Worm (Caenorhabditis elegans) whole organism, L3 larva: ENCODE data around the gene srg-36.

Source experiments
- R02D3.7 ChIP-seq: fragments of 150-350 bp; optimal IDR thresholded peaks from 2 replicates; lab custom pipeline; 2014; ENCODE audit warnings: missing biosample characterization, missing genetic modification characterization
- aly-2 ChIP-seq: fragments of 150-350 bp; optimal IDR thresholded peaks from 2 replicates; lab custom pipeline; 2014; ENCODE audit warnings: missing biosample characterization, missing genetic modification characterization
- ama-1 ChIP-seq: fragments of 150-350 bp; optimal IDR thresholded peaks from 2 replicates; lab custom pipeline; 2018
- ceh-16 ChIP-seq: sonication (generic microtip); optimal IDR thresholded peaks from 2 replicates; lab custom pipeline; 2017; ENCODE audit warnings: missing biosample characterization, missing genetic modification characterization
- ceh-28 ChIP-seq: fragments of 150-350 bp; optimal IDR thresholded peaks from 2 replicates; lab custom pipeline; 2014; ENCODE audit warnings: missing biosample characterization, missing genetic modification reagents, missing genetic modification characterization
- ceh-9 ChIP-seq: sonication (generic microtip); optimal IDR thresholded peaks from 2 replicates; lab custom pipeline; 2018; ENCODE audit warnings: missing biosample characterization, missing genetic modification characterization
- daf-12 ChIP-seq: fragments of 150-350 bp; optimal IDR thresholded peaks from 2 replicates; lab custom pipeline; 2014; ENCODE audit warnings: missing biosample characterization, missing genetic modification reagents, missing genetic modification characterization
- egl-27 ChIP-seq: sonication (generic microtip); optimal IDR thresholded peaks from 4 replicates; lab custom pipeline; 2017; ENCODE audit warnings: missing biosample characterization, missing genetic modification reagents, missing genetic modification characterization
- egl-5 ChIP-seq: fragments of 150-350 bp; optimal IDR thresholded peaks from 2 replicates; lab custom pipeline; 2017; ENCODE audit warnings: missing biosample characterization, missing genetic modification reagents, missing genetic modification characterization, inconsistent platforms
- elt-2 ChIP-seq: sonication (generic microtip); optimal IDR thresholded peaks from 2 replicates; lab custom pipeline; 2016; ENCODE audit warnings: missing genetic modification reagents, mild to moderate bottlenecking, missing genetic modification characterization, missing compliant biosample characterization
- fkh-10 ChIP-seq: sonication (generic microtip); optimal IDR thresholded peaks from 2 replicates; lab custom pipeline; 2017; ENCODE audit warnings: missing biosample characterization, missing genetic modification reagents, missing genetic modification characterization
- fkh-2 ChIP-seq: fragments of 150-350 bp; optimal IDR thresholded peaks from 2 replicates; lab custom pipeline; 2014; ENCODE audit warnings: missing biosample characterization, missing genetic modification reagents, missing genetic modification characterization
- fos-1 ChIP-seq: fragments of 150-350 bp; optimal IDR thresholded peaks from 2 replicates; lab custom pipeline; 2014; ENCODE audit warnings: missing biosample characterization, missing genetic modification characterization
- hmg-11 ChIP-seq: sonication (generic microtip); optimal IDR thresholded peaks from 2 replicates; lab custom pipeline; 2016; ENCODE audit warnings: missing genetic modification characterization, missing compliant biosample characterization
- lin-15B ChIP-seq: fragments of 150-350 bp; optimal IDR thresholded peaks from 2 replicates; lab custom pipeline; 2014; ENCODE audit warnings: missing biosample characterization, missing genetic modification characterization
- lin-39 ChIP-seq: fragments of 150-350 bp; optimal IDR thresholded peaks from 2 replicates; lab custom pipeline; 2018; ENCODE audit warnings: missing biosample characterization, missing genetic modification reagents, missing genetic modification characterization
- mdl-1 ChIP-seq: fragments of 150-350 bp; optimal IDR thresholded peaks from 2 replicates; lab custom pipeline; 2014; ENCODE audit warnings: missing biosample characterization, missing genetic modification characterization
- mml-1 ChIP-seq: fragments of 150-350 bp; sonication (generic microtip); optimal IDR thresholded peaks from 3 replicates; lab custom pipeline; 2014; ENCODE audit warnings: missing biosample characterization, missing genetic modification characterization
- nhr-12 ChIP-seq: fragments of 150-350 bp; optimal IDR thresholded peaks from 2 replicates; lab custom pipeline; 2014; ENCODE audit warnings: missing biosample characterization, missing genetic modification characterization
- nhr-23 ChIP-seq: fragments of 150-350 bp; optimal IDR thresholded peaks from 2 replicates; lab custom pipeline; 2014; ENCODE audit warnings: missing biosample characterization, missing genetic modification reagents, missing genetic modification characterization
- nhr-25 ChIP-seq: sonication (generic microtip); optimal IDR thresholded peaks from 2 replicates; lab custom pipeline; 2017; ENCODE audit warnings: missing biosample characterization, missing genetic modification characterization
- nhr-28 ChIP-seq: fragments of 150-350 bp; optimal IDR thresholded peaks from 2 replicates; lab custom pipeline; 2014; ENCODE audit warnings: missing biosample characterization, missing genetic modification characterization
- nhr-43 ChIP-seq: sonication (generic microtip); optimal IDR thresholded peaks from 2 replicates; lab custom pipeline; 2016; ENCODE audit warnings: mild to moderate bottlenecking, missing genetic modification characterization, missing compliant biosample characterization; ENCODE audit not compliant: poor library complexity, severe bottlenecking
- nhr-67 ChIP-seq: fragments of 150-350 bp; optimal IDR thresholded peaks from 2 replicates; lab custom pipeline; 2014; ENCODE audit warnings: missing biosample characterization, missing genetic modification characterization
- nhr-76 ChIP-seq: fragments of 150-350 bp; sonication (generic microtip); optimal IDR thresholded peaks from 5 replicates; lab custom pipeline; 2014; ENCODE audit warnings: missing biosample characterization, missing genetic modification characterization
- pha-4 ChIP-seq: fragments of 150-350 bp; optimal IDR thresholded peaks from 2 replicates; lab custom pipeline; 2014; ENCODE audit warnings: missing biosample characterization, missing genetic modification reagents, missing genetic modification characterization
- pqm-1 ChIP-seq: fragments of 150-350 bp; optimal IDR thresholded peaks from 2 replicates; lab custom pipeline; 2017; ENCODE audit warnings: missing biosample characterization, missing genetic modification characterization, inconsistent platforms
- sea-2 ChIP-seq: fragments of 150-350 bp; sonication (generic microtip); optimal IDR thresholded peaks from 4 replicates; lab custom pipeline; 2014; ENCODE audit warnings: missing biosample characterization, missing genetic modification reagents, missing genetic modification characterization
- snpc-4 ChIP-seq: fragments of 150-350 bp; optimal IDR thresholded peaks from 2 replicates; lab custom pipeline; 2014; ENCODE audit warnings: missing biosample characterization, missing genetic modification characterization
- tbx-2 ChIP-seq: sonication (generic microtip); optimal IDR thresholded peaks from 2 replicates; lab custom pipeline; 2016; ENCODE audit warnings: mild to moderate bottlenecking, missing genetic modification characterization, missing compliant biosample characterization
- unc-39 ChIP-seq: sonication (generic microtip); optimal IDR thresholded peaks from 4 replicates; lab custom pipeline; 2017; ENCODE audit warnings: missing biosample characterization, missing genetic modification characterization
- zag-1 ChIP-seq: fragments of 150-350 bp; optimal IDR thresholded peaks from 2 replicates; lab custom pipeline; 2014; ENCODE audit warnings: missing biosample characterization, missing genetic modification characterization
- ztf-11 ChIP-seq: fragments of 150-350 bp; optimal IDR thresholded peaks from 2 replicates; lab custom pipeline; 2014; ENCODE audit warnings: missing biosample characterization, missing genetic modification characterization
- ztf-4 ChIP-seq: fragments of 150-350 bp; optimal IDR thresholded peaks from 2 replicates; lab custom pipeline; 2014; ENCODE audit warnings: missing biosample characterization, missing genetic modification characterization

srg-36 gene

DNA sequence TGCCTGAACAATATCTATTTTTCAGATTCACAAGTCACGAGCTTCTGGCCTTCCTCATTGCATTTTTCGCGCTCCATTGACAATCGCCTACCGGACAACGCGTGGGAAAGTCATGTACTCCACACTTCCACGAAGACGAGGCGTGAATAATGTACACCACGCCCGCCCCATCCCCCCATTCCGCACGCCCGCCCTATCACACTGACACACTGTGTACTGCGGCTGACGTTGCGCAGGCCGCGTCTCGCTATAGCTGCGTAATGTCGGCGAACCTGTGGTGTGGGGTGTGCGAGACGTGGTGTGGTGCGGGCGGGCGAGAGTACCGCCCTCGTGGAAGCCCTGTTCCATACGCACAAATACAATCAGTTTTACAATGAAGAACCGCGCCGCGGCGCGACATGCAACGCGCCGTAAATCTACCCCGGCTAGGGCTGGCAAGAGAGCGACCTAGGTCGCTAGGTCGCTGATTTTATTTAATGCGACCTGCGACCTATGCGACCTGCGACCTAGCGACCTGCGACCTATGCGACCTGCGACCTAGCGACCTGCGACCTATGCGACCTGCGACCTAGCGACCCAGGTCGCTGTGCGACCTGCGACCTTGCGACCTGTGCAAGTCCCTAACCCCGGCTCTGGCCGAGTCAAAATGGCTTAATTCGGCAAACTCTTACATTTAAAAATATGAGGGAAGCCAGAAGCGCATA is 2.0 kb upstream of the srg-36 start:
- TF ChIP-seq ztf-4 (tag; lab: Kevin White, UChicago) (no peak), ama-1 (no peak), pqm-1 (tag; lab: Kevin White, UChicago) (no peak), ceh-9 (tag; lab: Kevin White, UChicago) (no peak), unc-39 (tag; lab: Kevin White, UChicago) (no peak), fos-1 (tag; lab: Kevin White, UChicago) (no peak), egl-27 (tag; lab: Kevin White, UChicago) (no peak), mdl-1 (tag; lab: Kevin White, UChicago) (no peak), ceh-28 (tag; lab: Kevin White, UChicago) (no peak), snpc-4 (tag; lab: Kevin White, UChicago) (no peak), nhr-25 (tag; lab: Kevin White, UChicago) (no peak), sea-2 (no peak), daf-12 (tag; lab: Kevin White, UChicago) (no peak), tbx-2 (tag; lab: Kevin White, UChicago) (no peak), aly-2 (tag; lab: Kevin White, UChicago) (no peak), ztf-11 (no peak), fkh-2 (tag; lab: Kevin White, UChicago) (no peak), nhr-23 (tag; lab: Kevin White, UChicago) (no peak)

DNA sequence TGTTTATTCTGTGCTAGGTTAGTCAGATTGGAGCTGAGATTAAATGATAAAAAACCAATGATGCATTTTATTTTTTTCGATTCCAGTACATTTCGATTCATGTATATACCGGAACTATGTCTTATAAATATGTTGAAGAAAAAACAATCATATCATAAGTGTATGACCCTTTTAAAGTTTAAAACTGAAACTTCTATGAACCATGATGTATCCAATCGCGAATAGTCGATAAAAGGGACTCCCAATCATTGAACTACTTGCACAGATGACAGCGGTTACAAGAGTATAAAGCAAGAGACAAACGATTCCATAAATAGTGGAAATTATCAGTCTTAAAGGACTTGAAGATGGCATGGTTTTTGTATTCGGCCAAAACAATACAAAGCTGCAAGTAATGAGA is 666 bp upstream of the srg-36 start, which contains the start of gene srg-37:
TSS of gene srg-37 (minus strand) at position 101 of the 400 bp plus-strand sequence.
- TF ChIP-seq fkh-2 (tag; lab: Kevin White, UChicago) (no peak), R02D3.7 (tag; lab: Kevin White, UChicago) (no peak), pha-4 (no peak), egl-27 (tag; lab: Kevin White, UChicago) (no peak), ztf-11 (no peak), ceh-28 (tag; lab: Kevin White, UChicago) (no peak), sea-2 (no peak), nhr-76 (tag; lab: Kevin White, UChicago) (no peak), ztf-4 (tag; lab: Kevin White, UChicago) (no peak), unc-39 (tag; lab: Kevin White, UChicago) (no peak), nhr-12 (tag; lab: Kevin White, UChicago) (no peak), ceh-16 (tag; lab: Kevin White, UChicago) (no peak), lin-39 (no peak), nhr-43 (tag; lab: Kevin White, UChicago) (no peak)

ce11 chrX:14231987-14232386 is 2.3 kb downstream of the srg-36 start:
- TF ChIP-seq zag-1 (tag; lab: Kevin White, UChicago) (no peak), R02D3.7 (tag; lab: Kevin White, UChicago) (no peak), nhr-28 (tag; lab: Kevin White, UChicago) (no peak), fkh-10 (GFP tag; lab: Kevin White, UChicago) (no peak), nhr-67 (tag; lab: Kevin White, UChicago) (no peak), snpc-4 (tag; lab: Kevin White, UChicago) (no peak), egl-5 (tag; lab: Kevin White, UChicago) (no peak)

DNA sequence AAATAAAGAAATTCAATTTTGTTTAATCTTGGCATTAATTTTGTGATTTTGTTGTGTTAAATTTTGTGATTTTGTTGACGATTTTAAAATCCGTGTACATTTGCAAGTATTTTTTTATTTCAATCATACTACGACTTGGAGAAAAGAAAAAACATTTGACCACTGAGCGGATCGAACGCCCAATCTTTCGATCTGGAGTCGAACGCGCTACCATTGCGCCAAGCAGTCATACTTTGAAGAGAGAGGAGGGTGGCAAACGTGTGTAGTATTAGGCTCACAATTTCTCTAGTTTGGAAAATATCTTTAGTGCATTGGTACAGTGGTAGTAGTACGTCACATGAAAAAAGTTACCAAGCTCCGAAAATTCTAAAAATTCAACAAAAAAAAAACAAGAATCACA is 5.5 kb downstream of the srg-36 start:
- TF ChIP-seq hmg-11: peak; percentile 58
- TF ChIP-seq nhr-43 (tag; lab: Kevin White, UChicago): peak; percentile 58
- peak; percentile 18 for TF ChIP-seq elt-2
- TF ChIP-seq unc-39 (tag; lab: Kevin White, UChicago): no peak

DNA sequence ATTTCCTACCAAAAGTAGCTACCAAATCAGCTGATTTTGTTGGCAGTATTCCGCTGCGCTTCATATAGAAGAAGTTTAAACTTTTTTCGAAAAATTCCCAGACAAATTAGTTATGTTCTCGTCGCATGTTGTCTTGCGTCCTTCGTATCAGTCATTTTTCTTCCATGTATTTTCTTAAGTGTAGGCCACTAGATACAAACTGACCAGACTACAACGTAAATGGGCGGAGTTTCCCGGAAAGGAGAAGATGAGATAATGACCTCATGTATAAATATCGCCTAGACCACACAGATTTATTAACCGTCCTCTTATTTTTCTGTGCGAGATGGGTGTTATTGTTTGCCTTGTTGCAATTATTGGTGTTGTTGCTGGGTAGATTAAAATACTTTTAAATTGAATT is 9.0 kb downstream of the srg-36 start, which contains the start of gene cyp-13B2:
TSS of gene cyp-13B2 (plus strand) at position 301 of the 400 bp plus-strand sequence.
- TF ChIP-seq nhr-43 (tag; lab: Kevin White, UChicago): no peak
- TF ChIP-seq lin-15B: no peak
- TF ChIP-seq mml-1 (tag; lab: Kevin White, UChicago): no peak
- TF ChIP-seq sea-2: no peak
- TF ChIP-seq daf-12 (tag; lab: Kevin White, UChicago): no peak
- TF ChIP-seq nhr-23 (tag; lab: Kevin White, UChicago): no peak
